Fruit fly (Drosophila melanogaster) whole organism, embryonic: ENCODE data around the gene CG32278.

Experiments
- Bgb ChIP-seq: fragments of 200-800 bp; sonication (Bioruptor generic); IDR thresholded peaks from 2 replicates; pipeline ENCODE4 v1.3.6; 2022; ENCODE audit warnings: missing biosample characterization, missing genetic modification characterization; ENCODE audit not compliant: partially characterized antibody
- CG11560 ChIP-seq: fragments of 200-800 bp; sonication (Bioruptor generic); IDR thresholded peaks from 3 replicates; pipeline ENCODE4 v1.3.6; 2022; ENCODE audit warnings: missing biosample characterization, missing genetic modification characterization
- CG11696 ChIP-seq: fragments of 200-800 bp; sonication (Bioruptor generic); IDR thresholded peaks from 2 replicates; pipeline ENCODE4 v1.3.6; 2022; ENCODE audit warnings: missing biosample characterization, missing genetic modification characterization
- CG13287 ChIP-seq: fragments of 200-800 bp; sonication (Bioruptor generic); IDR thresholded peaks from 2 replicates; pipeline ENCODE4 v1.3.6; 2022; ENCODE audit warnings: missing biosample characterization, missing genetic modification characterization; ENCODE audit not compliant: partially characterized antibody
- CG14441 ChIP-seq: fragments of 200-800 bp; sonication (Bioruptor generic); IDR thresholded peaks from 2 replicates; pipeline ENCODE4 v1.3.6; 2022; ENCODE audit warnings: missing biosample characterization, missing genetic modification characterization
- CG15479 ChIP-seq: fragments of 200-800 bp; sonication (Bioruptor generic); optimal IDR thresholded peaks from 3 replicates; lab custom pipeline; 2019; ENCODE audit warnings: missing biosample characterization, mild to moderate bottlenecking, missing genetic modification characterization, moderate library complexity
- CG16813 ChIP-seq: fragments of 200-800 bp; sonication (Bioruptor generic); IDR thresholded peaks from 3 replicates; pipeline ENCODE4 v1.3.6; 2022; ENCODE audit warnings: missing biosample characterization, missing genetic modification characterization; ENCODE audit not compliant: partially characterized antibody
- CG17361 ChIP-seq: fragments of 200-800 bp; sonication (Bioruptor generic); IDR thresholded peaks from 3 replicates; pipeline ENCODE4 v1.3.6; 2022; ENCODE audit warnings: missing biosample characterization, missing genetic modification characterization
- CG17802 ChIP-seq: fragments of 200-800 bp; sonication (Bioruptor generic); optimal IDR thresholded peaks from 2 replicates; lab custom pipeline; 2018; ENCODE audit warnings: missing biosample characterization, mild to moderate bottlenecking, missing genetic modification characterization, moderate library complexity
- CG17829 ChIP-seq: fragments of 200-800 bp; optimal IDR thresholded peaks from 2 replicates; lab custom pipeline; 2019; ENCODE audit warnings: missing biosample characterization, mild to moderate bottlenecking, missing genetic modification characterization, moderate library complexity
- CG2129 ChIP-seq: fragments of 200-800 bp; sonication (Bioruptor generic); IDR thresholded peaks from 2 replicates; pipeline ENCODE4 v1.3.6; 2022; ENCODE audit warnings: missing biosample characterization, missing genetic modification characterization; ENCODE audit not compliant: partially characterized antibody
- CG2875 ChIP-seq: fragments of 200-800 bp; sonication (Bioruptor generic); optimal IDR thresholded peaks from 2 replicates; lab custom pipeline; 2017; ENCODE audit warnings: missing biosample characterization, mild to moderate bottlenecking, missing genetic modification characterization, missing genetic modification reagents
- CG34376 ChIP-seq: fragments of 200-800 bp; sonication (Bioruptor generic); optimal IDR thresholded peaks from 2 replicates; lab custom pipeline; 2018; ENCODE audit warnings: missing biosample characterization, mild to moderate bottlenecking, missing genetic modification characterization
- CG3838 ChIP-seq: fragments of 200-800 bp; sonication (Bioruptor generic); optimal IDR thresholded peaks from 3 replicates; lab custom pipeline; 2016; ENCODE audit warnings: missing biosample characterization, missing genetic modification characterization
- CG6272 ChIP-seq: fragments of 200-800 bp; sonication (Bioruptor generic); IDR thresholded peaks from 2 replicates; pipeline ENCODE4 v1.3.6; 2022; ENCODE audit warnings: missing biosample characterization, missing genetic modification characterization
- CG6791 ChIP-seq: fragments of 200-800 bp; sonication (Bioruptor generic); IDR thresholded peaks from 3 replicates; pipeline ENCODE4 v1.3.6; 2022; ENCODE audit warnings: missing biosample characterization, missing genetic modification characterization; ENCODE audit not compliant: partially characterized antibody
- Dll ChIP-seq: fragments of 200-800 bp; sonication (Bioruptor generic); IDR thresholded peaks from 4 replicates; pipeline ENCODE4 v1.3.6; 2022; ENCODE audit warnings: missing biosample characterization, missing genetic modification characterization; ENCODE audit not compliant: partially characterized antibody
- Doc3 ChIP-seq: fragments of 200-800 bp; sonication (Bioruptor generic); IDR thresholded peaks from 3 replicates; pipeline ENCODE4 v1.3.6; 2022; ENCODE audit warnings: missing biosample characterization, missing genetic modification characterization; ENCODE audit not compliant: partially characterized antibody
- Dp ChIP-seq: fragments of 200-800 bp; sonication (Bioruptor generic); optimal IDR thresholded peaks from 2 replicates; lab custom pipeline; 2018; ENCODE audit warnings: missing biosample characterization, mild to moderate bottlenecking, missing genetic modification characterization, moderate library complexity
- Ets65A ChIP-seq: fragments of 200-800 bp; sonication (Bioruptor generic); peaks from one replicate; lab custom pipeline; 2016; ENCODE audit warnings: missing biosample characterization, missing genetic modification characterization
- Hmx ChIP-seq: fragments of 200-800 bp; sonication (Bioruptor generic); optimal IDR thresholded peaks from 2 replicates; lab custom pipeline; 2016; ENCODE audit warnings: missing biosample characterization, missing genetic modification characterization
- Hr78 ChIP-seq, 2 experiments: fragments of 200-800 bp in 1 of 2; fragments of >200 bp in 1 of 2; sonication (Bioruptor generic) in 1 of 2; optimal IDR thresholded peaks; 2 replicates each; lab custom pipeline; 2017 to 2019; ENCODE audit warnings: missing biosample characterization in 2 of 2, missing genetic modification characterization in 2 of 2, mild to moderate bottlenecking in 1 of 2, moderate library complexity in 1 of 2
- MBD-R2 ChIP-seq: fragments of 200-800 bp; sonication (Bioruptor generic); IDR thresholded peaks from 2 replicates; pipeline ENCODE4 v1.3.6; 2022; ENCODE audit warnings: missing biosample characterization, missing genetic modification characterization
- Mes4 ChIP-seq: fragments of 200-800 bp; sonication (Bioruptor generic); optimal IDR thresholded peaks from 2 replicates; lab custom pipeline; 2016; ENCODE audit warnings: missing biosample characterization, missing genetic modification characterization
- Opbp ChIP-seq: fragments of 200-800 bp; sonication (Bioruptor generic); IDR thresholded peaks from 3 replicates; pipeline ENCODE4 v1.3.6; 2022; ENCODE audit warnings: missing biosample characterization, missing genetic modification characterization; ENCODE audit not compliant: partially characterized antibody
- Sin3A ChIP-seq: fragments of >200 bp; optimal IDR thresholded peaks from 2 replicates; lab custom pipeline; 2018
- Sry-δ ChIP-seq: fragments of 200-800 bp; sonication (Bioruptor generic); optimal IDR thresholded peaks from 2 replicates; lab custom pipeline; 2016; ENCODE audit warnings: missing biosample characterization, missing genetic modification characterization
- amos ChIP-seq: fragments of 200-800 bp; sonication (Bioruptor generic); IDR thresholded peaks from 2 replicates; pipeline ENCODE4 v1.3.6; 2022; ENCODE audit warnings: missing biosample characterization, missing genetic modification characterization; ENCODE audit not compliant: partially characterized antibody
- ato ChIP-seq: fragments of 200-800 bp; sonication (Bioruptor generic); IDR thresholded peaks from 2 replicates; pipeline ENCODE4 v1.3.6; 2022; ENCODE audit warnings: missing biosample characterization, missing genetic modification characterization; ENCODE audit not compliant: partially characterized antibody
- crp ChIP-seq, 2 experiments: fragments of 200-800 bp; sonication (Bioruptor generic); optimal IDR thresholded peaks; 2 replicates in 1 of 2; 3 replicates in 1 of 2; lab custom pipeline; 2017; ENCODE audit warnings: missing biosample characterization in 2 of 2, missing genetic modification characterization in 2 of 2, mild to moderate bottlenecking in 1 of 2, moderate library complexity in 1 of 2
- da ChIP-seq: fragments of 200-800 bp; sonication (Bioruptor generic); optimal IDR thresholded peaks from 2 replicates; lab custom pipeline; 2016; ENCODE audit warnings: missing biosample characterization, missing genetic modification characterization
- disco-r ChIP-seq: fragments of 200-800 bp; sonication (Bioruptor generic); optimal IDR thresholded peaks from 2 replicates; lab custom pipeline; 2016; ENCODE audit warnings: missing biosample characterization, missing genetic modification characterization
- dysf ChIP-seq: fragments of 200-800 bp; sonication (Bioruptor generic); IDR thresholded peaks from 3 replicates; pipeline ENCODE4 v1.3.6; 2022; ENCODE audit warnings: missing biosample characterization, missing genetic modification characterization
- gsb ChIP-seq: fragments of 200-800 bp; sonication (Bioruptor generic); IDR thresholded peaks from 2 replicates; pipeline ENCODE4 v1.3.6; 2022; ENCODE audit warnings: missing biosample characterization, missing genetic modification characterization
- hb ChIP-seq: fragments of 200-800 bp; sonication (Bioruptor generic); IDR thresholded peaks from 3 replicates; pipeline ENCODE4 v1.3.6; 2022; ENCODE audit warnings: missing biosample characterization, missing genetic modification characterization; ENCODE audit not compliant: partially characterized antibody
- inv ChIP-seq: fragments of 200-800 bp; sonication (Bioruptor generic); IDR thresholded peaks from 2 replicates; pipeline ENCODE4 v1.3.6; 2022; ENCODE audit warnings: missing biosample characterization, missing genetic modification characterization; ENCODE audit not compliant: partially characterized antibody
- jing ChIP-seq: fragments of 200-800 bp; sonication (Bioruptor generic); optimal IDR thresholded peaks from 2 replicates; lab custom pipeline; 2018; ENCODE audit warnings: missing biosample characterization, mild to moderate bottlenecking, missing genetic modification characterization
- maf-S ChIP-seq: fragments of 200-800 bp; sonication (Bioruptor generic); optimal IDR thresholded peaks from 2 replicates; lab custom pipeline; 2016; ENCODE audit warnings: missing biosample characterization, missing genetic modification characterization
- mirr ChIP-seq: fragments of 200-800 bp; sonication (Bioruptor generic); optimal IDR thresholded peaks from 3 replicates; lab custom pipeline; 2018; ENCODE audit warnings: missing biosample characterization, mild to moderate bottlenecking, missing genetic modification characterization
- nerfin-2 ChIP-seq: fragments of 200-800 bp; sonication (Bioruptor generic); IDR thresholded peaks from 2 replicates; pipeline ENCODE4 v1.3.6; 2022; ENCODE audit warnings: missing biosample characterization, missing genetic modification characterization; ENCODE audit not compliant: partially characterized antibody
- pzg ChIP-seq: fragments of 200-800 bp; sonication (Bioruptor generic); optimal IDR thresholded peaks from 3 replicates; lab custom pipeline; 2018; ENCODE audit warnings: missing biosample characterization, mild to moderate bottlenecking, missing genetic modification characterization, moderate library complexity
- slbo ChIP-seq: fragments of 200-800 bp; sonication (Bioruptor generic); IDR thresholded peaks from 2 replicates; pipeline ENCODE4 v1.3.6; 2022; ENCODE audit warnings: missing biosample characterization, missing genetic modification characterization
- sna ChIP-seq: fragments of 200-800 bp; sonication (Bioruptor generic); IDR thresholded peaks from 2 replicates; pipeline ENCODE4 v1.3.6; 2022; ENCODE audit warnings: missing biosample characterization, missing genetic modification characterization; ENCODE audit not compliant: partially characterized antibody
- stwl ChIP-seq: fragments of 200-800 bp; sonication (Bioruptor generic); optimal IDR thresholded peaks from 3 replicates; lab custom pipeline; 2018; ENCODE audit warnings: missing biosample characterization, mild to moderate bottlenecking, missing genetic modification characterization, moderate library complexity
- tna ChIP-seq: fragments of 200-800 bp; sonication (Bioruptor generic); IDR thresholded peaks from 2 replicates; pipeline ENCODE4 v1.3.6; 2022; ENCODE audit warnings: missing biosample characterization, missing genetic modification characterization; ENCODE audit not compliant: partially characterized antibody
- ttk ChIP-seq: fragments of 200-800 bp; sonication (Bioruptor generic); IDR thresholded peaks from 2 replicates; pipeline ENCODE4 v2.1.2; 2022; ENCODE audit warnings: missing biosample characterization, missing genetic modification characterization
- unc-4 ChIP-seq: fragments of 200-800 bp; sonication (Bioruptor generic); IDR thresholded peaks from 2 replicates; pipeline ENCODE4 v1.3.6; 2022; ENCODE audit warnings: missing biosample characterization, missing genetic modification characterization; ENCODE audit not compliant: partially characterized antibody
- z ChIP-seq: fragments of 200-800 bp; sonication (Bioruptor generic); IDR thresholded peaks from 3 replicates; pipeline ENCODE4 v1.3.6; 2022; ENCODE audit warnings: missing biosample characterization, missing genetic modification characterization

CG32278 gene

dm6 chr3L:3192333-3192894 is 23.3 kb downstream of the CG32278 start, which contains the start of gene CG14965:
CG14965 (minus strand) TSS chr3L:3192491.
- TF ChIP-seq CG15479 (GFP tag; lab: Kevin White, UChicago) (peak; percentile 79), unc-4 (GFP tag; lab: Robert Waterston, UW) (peak; percentile 95), CG2129 (GFP tag; lab: Robert Waterston, UW) (peak; percentile 86), CG11696 (GFP tag; lab: Robert Waterston, UW) (no peak), Hmx (GFP tag; lab: Kevin White, UChicago) (no peak), CG16813 (peak; percentile 90), CG34376 (no peak), Dll (GFP tag; lab: Robert Waterston, UW) (peak; percentile 97), Sry-δ (GFP tag; lab: Kevin White, UChicago) (peak; percentile 95), CG17802 (tag; lab: Kevin White, UChicago) (no peak), crp (GFP tag; optimal IDR thresholded peaks at IDR 0.05; lab: Kevin White, UChicago) (peak in 1 of 2 experiments; percentile 81), CG13287 (GFP tag; lab: Robert Waterston, UW) (peak; percentile 94), nerfin-2 (GFP tag; lab: Robert Waterston, UW) (peak; percentile 90), stwl (no peak), ttk (no peak), hb (GFP tag; lab: Robert Waterston, UW) (peak; percentile 87), Doc3 (GFP tag; lab: Robert Waterston, UW) (peak; percentile 90), CG17361 (GFP tag; lab: Robert Waterston, UW) (no peak), slbo (no peak), CG2875 (GFP tag; lab: Kevin White, UChicago) (no peak), maf-S (GFP tag; lab: Kevin White, UChicago) (no peak), mirr (GFP tag; lab: Kevin White, UChicago) (no peak), Ets65A (GFP tag; lab: Kevin White, UChicago) (peak; percentile 73), dysf (GFP tag; lab: Robert Waterston, UW) (no peak), Opbp (GFP tag; lab: Robert Waterston, UW) (peak; percentile 82; the same call in 2 of the 3 replicates), Dp (GFP tag; lab: Kevin White, UChicago) (peak; percentile 81), ato (peak; percentile 75), disco-r (GFP tag; lab: Kevin White, UChicago) (no peak), Sin3A (lab: Kevin White, UChicago) (peak; percentile 84), CG11560 (tag; lab: Robert Waterston, UW) (no peak), CG14441 (GFP tag; lab: Robert Waterston, UW) (peak; percentile 36; the same call in 1 of the 2 replicates), MBD-R2 (GFP tag; lab: Robert Waterston, UW) (peak; percentile 62), CG17829 (tag; lab: Kevin White, UChicago) (no peak), Mes4 (GFP tag; lab: Kevin White, UChicago) (no peak), pzg (GFP tag; lab: Kevin White, UChicago) (peak; percentile 64), Hr78 (GFP tag; optimal IDR thresholded peaks at IDR 0.05; lab: Kevin White, UChicago) (no peak), z (no peak), amos (peak; percentile 87), jing (no peak), sna (GFP tag; lab: Robert Waterston, UW) (peak; percentile 95), CG6791 (GFP tag; lab: Robert Waterston, UW) (peak; percentile 86), CG3838 (GFP tag; lab: Kevin White, UChicago) (no peak), CG6272 (peak; percentile 30; the same call in 1 of the 2 replicates), gsb (no peak), da (GFP tag; lab: Kevin White, UChicago) (no peak), Bgb (peak; percentile 89), inv (GFP tag; lab: Robert Waterston, UW) (peak; percentile 86), tna (peak; percentile 78)
